Fruit fly (Drosophila melanogaster) whole organism, embryonic: ENCODE data around the gene CG34179.

ENCODE experiments used
- ATbp ChIP-seq: fragments of 200-800 bp; sonication (Bioruptor generic); optimal IDR thresholded peaks from 2 replicates; lab custom pipeline; 2017; ENCODE audit warnings: missing biosample characterization, mild to moderate bottlenecking, missing genetic modification characterization, missing genetic modification reagents
- Bteb2 ChIP-seq: fragments of 200-800 bp; sonication (Bioruptor generic); optimal IDR thresholded peaks from 2 replicates; lab custom pipeline; 2016; ENCODE audit warnings: missing biosample characterization, missing genetic modification characterization
- CG11093 ChIP-seq: fragments of 200-800 bp; sonication (Bioruptor generic); IDR thresholded peaks from 3 replicates; pipeline ENCODE4 v1.3.6; 2022; ENCODE audit warnings: missing biosample characterization, missing genetic modification characterization
- CG11456 ChIP-seq: fragments of 200-800 bp; sonication (Bioruptor generic); IDR thresholded peaks from 3 replicates; pipeline ENCODE4 v1.3.6; 2022; ENCODE audit warnings: missing biosample characterization, missing genetic modification characterization
- CG12104 ChIP-seq: fragments of 200-800 bp; sonication (Bioruptor generic); optimal IDR thresholded peaks from 3 replicates; lab custom pipeline; 2016; ENCODE audit warnings: missing biosample characterization, missing genetic modification characterization
- CG1529 ChIP-seq: fragments of 200-800 bp; sonication (Bioruptor generic); optimal IDR thresholded peaks from 3 replicates; lab custom pipeline; 2018; ENCODE audit warnings: missing biosample characterization, missing genetic modification characterization
- CG15601 ChIP-seq: fragments of 200-800 bp; sonication (Bioruptor generic); optimal IDR thresholded peaks from 3 replicates; lab custom pipeline; 2019; ENCODE audit warnings: missing biosample characterization, mild to moderate bottlenecking, missing genetic modification characterization, moderate library complexity
- CG17359 ChIP-seq: fragments of 200-800 bp; sonication (Bioruptor generic); optimal IDR thresholded peaks from 3 replicates; lab custom pipeline; 2018; ENCODE audit warnings: missing biosample characterization, mild to moderate bottlenecking, missing genetic modification characterization, moderate library complexity
- CG17568 ChIP-seq: fragments of 200-800 bp; sonication (Bioruptor generic); optimal IDR thresholded peaks from 2 replicates; lab custom pipeline; 2018; ENCODE audit warnings: missing biosample characterization, mild to moderate bottlenecking, missing genetic modification characterization, moderate library complexity
- CG17612 ChIP-seq: fragments of 200-800 bp; sonication (Bioruptor generic); IDR thresholded peaks from 2 replicates; pipeline ENCODE4 v1.3.6; 2022; ENCODE audit warnings: missing biosample characterization, missing genetic modification characterization
- CG2116 ChIP-seq: fragments of 200-800 bp; sonication (Bioruptor generic); optimal IDR thresholded peaks from 3 replicates; lab custom pipeline; 2018; ENCODE audit warnings: missing biosample characterization, mild to moderate bottlenecking, missing genetic modification characterization
- CG2120 ChIP-seq: fragments of 200-800 bp; sonication (Bioruptor generic); optimal IDR thresholded peaks from 3 replicates; lab custom pipeline; 2016; ENCODE audit warnings: missing biosample characterization, missing genetic modification characterization
- CG2712 ChIP-seq: fragments of 200-800 bp; optimal IDR thresholded peaks from 3 replicates; lab custom pipeline; 2019; ENCODE audit warnings: missing biosample characterization, mild to moderate bottlenecking, missing genetic modification characterization, moderate library complexity
- CG2889 ChIP-seq: fragments of 200-800 bp; sonication (Bioruptor generic); IDR thresholded peaks from 3 replicates; pipeline ENCODE4 v1.3.6; 2022; ENCODE audit warnings: missing biosample characterization, missing genetic modification characterization
- CG30020 ChIP-seq: fragments of 200-800 bp; optimal IDR thresholded peaks from 2 replicates; lab custom pipeline; 2019; ENCODE audit warnings: missing biosample characterization, mild to moderate bottlenecking, missing genetic modification characterization, moderate library complexity
- CG30431 ChIP-seq: fragments of 200-800 bp; sonication (Bioruptor generic); optimal IDR thresholded peaks from 2 replicates; lab custom pipeline; 2017; ENCODE audit warnings: missing biosample characterization, missing genetic modification characterization
- CG32532 ChIP-seq: fragments of 200-800 bp; sonication (Bioruptor generic); IDR thresholded peaks from 2 replicates; pipeline ENCODE4 v1.3.6; 2022; ENCODE audit warnings: missing biosample characterization, missing genetic modification characterization
- CG4404 ChIP-seq: fragments of 200-800 bp; sonication (Bioruptor generic); IDR thresholded peaks from 2 replicates; pipeline ENCODE4 v1.3.6; 2022; ENCODE audit warnings: missing biosample characterization, missing genetic modification characterization
- CG6654 ChIP-seq: fragments of 200-800 bp; sonication (Bioruptor generic); optimal IDR thresholded peaks from 2 replicates; lab custom pipeline; 2017; ENCODE audit warnings: missing biosample characterization, mild to moderate bottlenecking, missing genetic modification characterization
- CG8388 ChIP-seq: fragments of 200-800 bp; sonication (Bioruptor generic); optimal IDR thresholded peaks from 2 replicates; lab custom pipeline; 2019; ENCODE audit warnings: missing biosample characterization, mild to moderate bottlenecking, missing genetic modification characterization, moderate library complexity
- CkIIα-i1 ChIP-seq: fragments of 200-800 bp; sonication (Bioruptor generic); IDR thresholded peaks from 2 replicates; pipeline ENCODE4 v1.3.6; 2022; ENCODE audit warnings: missing biosample characterization, missing genetic modification characterization
- D ChIP-seq, 2 experiments: fragments of 200-800 bp in 1 of 2; fragments of >200 bp in 1 of 2; sonication (Bioruptor generic) in 1 of 2; optimal IDR thresholded peaks; 2 replicates in 1 of 2; 3 replicates in 1 of 2; lab custom pipeline; 2017; ENCODE audit warnings: mild to moderate bottlenecking in 1 of 2, missing biosample characterization in 1 of 2, missing genetic modification characterization in 1 of 2, missing genetic modification reagents in 1 of 2
- Dfd ChIP-seq, 2 experiments: fragments of >200 bp; optimal IDR thresholded peaks; 2 replicates each; lab custom pipeline; 2017; ENCODE audit warnings: missing biosample characterization in 2 of 2, missing genetic modification characterization in 2 of 2
- Dref ChIP-seq: fragments of 200-800 bp; sonication (Bioruptor generic); IDR thresholded peaks from 2 replicates; pipeline ENCODE4 v1.3.6; 2022; ENCODE audit warnings: missing biosample characterization, missing genetic modification characterization
- ERR ChIP-seq: fragments of 200-800 bp; sonication (Bioruptor generic); optimal IDR thresholded peaks from 2 replicates; lab custom pipeline; 2016; ENCODE audit warnings: missing biosample characterization, missing genetic modification characterization
- Elba2 ChIP-seq: fragments of 200-800 bp; sonication (Bioruptor generic); optimal IDR thresholded peaks from 3 replicates; lab custom pipeline; 2016; ENCODE audit warnings: missing biosample characterization, missing genetic modification characterization
- Ets97D ChIP-seq: fragments of 200-800 bp; sonication (Bioruptor generic); optimal IDR thresholded peaks from 3 replicates; lab custom pipeline; 2016; ENCODE audit warnings: missing biosample characterization, missing genetic modification characterization
- GATAe ChIP-seq: fragments of 200-800 bp; sonication (Bioruptor generic); conservative IDR thresholded peaks from 2 replicates; pipeline ENCODE4 v1.3.6; 2022; ENCODE audit warnings: missing biosample characterization, missing genetic modification characterization
- HLH3B ChIP-seq: fragments of 200-800 bp; sonication (Bioruptor generic); IDR thresholded peaks from 2 replicates; pipeline ENCODE4 v1.3.6; 2022; ENCODE audit warnings: missing biosample characterization, missing genetic modification characterization
- Hmx ChIP-seq: fragments of 200-800 bp; sonication (Bioruptor generic); optimal IDR thresholded peaks from 2 replicates; lab custom pipeline; 2016; ENCODE audit warnings: missing biosample characterization, missing genetic modification characterization
- Ptx1 ChIP-seq: fragments of 200-800 bp; sonication (Bioruptor generic); IDR thresholded peaks from 2 replicates; pipeline ENCODE4 v1.3.6; 2022; ENCODE audit warnings: missing biosample characterization, missing genetic modification characterization
- Sin3A ChIP-seq: fragments of >200 bp; optimal IDR thresholded peaks from 2 replicates; lab custom pipeline; 2018
- Six4 ChIP-seq: fragments of 200-800 bp; sonication (Bioruptor generic); optimal IDR thresholded peaks from 2 replicates; lab custom pipeline; 2016; ENCODE audit warnings: missing biosample characterization, missing genetic modification characterization
- amos ChIP-seq: fragments of 200-800 bp; sonication (Bioruptor generic); IDR thresholded peaks from 2 replicates; pipeline ENCODE4 v1.3.6; 2022; ENCODE audit warnings: missing biosample characterization, missing genetic modification characterization; ENCODE audit not compliant: partially characterized antibody
- ash1 ChIP-seq: fragments of 200-800 bp; sonication (Bioruptor generic); optimal IDR thresholded peaks from 2 replicates; lab custom pipeline; 2018; ENCODE audit warnings: missing biosample characterization, mild to moderate bottlenecking, missing genetic modification characterization
- bcd ChIP-seq: fragments of 200-800 bp; sonication (Bioruptor generic); optimal IDR thresholded peaks from 2 replicates; lab custom pipeline; 2017; ENCODE audit warnings: missing biosample characterization, mild to moderate bottlenecking, missing genetic modification characterization
- cas ChIP-seq: fragments of 200-800 bp; sonication (Bioruptor generic); IDR thresholded peaks from 2 replicates; pipeline ENCODE4 v1.3.6; 2022; ENCODE audit warnings: missing biosample characterization, missing genetic modification characterization
- cato ChIP-seq: fragments of 200-800 bp; sonication (Bioruptor generic); optimal IDR thresholded peaks from 2 replicates; lab custom pipeline; 2016; ENCODE audit warnings: missing biosample characterization, missing genetic modification characterization, borderline replicate concordance
- cwo ChIP-seq: fragments of 200-800 bp; sonication (Bioruptor generic); optimal IDR thresholded peaks from 3 replicates; lab custom pipeline; 2017; ENCODE audit warnings: missing biosample characterization, missing genetic modification characterization, mild to moderate bottlenecking, moderate library complexity, missing genetic modification reagents
- fd96Cb ChIP-seq: fragments of 200-800 bp; sonication (Bioruptor generic); optimal IDR thresholded peaks from 2 replicates; lab custom pipeline; 2018; ENCODE audit warnings: missing biosample characterization, mild to moderate bottlenecking, missing genetic modification characterization, moderate library complexity
- gce ChIP-seq: fragments of 200-800 bp; sonication (Bioruptor generic); IDR thresholded peaks from 3 replicates; pipeline ENCODE4 v1.3.6; 2022; ENCODE audit warnings: missing biosample characterization, missing genetic modification characterization
- gem ChIP-seq: fragments of 200-800 bp; sonication (Bioruptor generic); optimal IDR thresholded peaks from 2 replicates; lab custom pipeline; 2019; ENCODE audit warnings: missing biosample characterization, mild to moderate bottlenecking, missing genetic modification characterization, moderate library complexity
- gsb-n ChIP-seq: fragments of 200-800 bp; sonication (Bioruptor generic); optimal IDR thresholded peaks from 3 replicates; lab custom pipeline; 2018; ENCODE audit warnings: missing biosample characterization, mild to moderate bottlenecking, missing genetic modification characterization
- jumu ChIP-seq: fragments of 200-800 bp; sonication (Bioruptor generic); optimal IDR thresholded peaks from 3 replicates; lab custom pipeline; 2016; ENCODE audit warnings: missing biosample characterization, missing genetic modification characterization
- kay ChIP-seq: fragments of 200-800 bp; sonication (Bioruptor generic); optimal IDR thresholded peaks from 2 replicates; lab custom pipeline; 2016; ENCODE audit warnings: missing biosample characterization, missing genetic modification characterization
- lilli ChIP-seq: fragments of 200-800 bp; sonication (Bioruptor generic); optimal IDR thresholded peaks from 3 replicates; lab custom pipeline; 2016; ENCODE audit warnings: missing biosample characterization, missing genetic modification characterization
- luna ChIP-seq: fragments of 200-800 bp; sonication (Bioruptor generic); optimal IDR thresholded peaks from 2 replicates; lab custom pipeline; 2016; ENCODE audit warnings: missing biosample characterization, missing genetic modification characterization
- sr ChIP-seq: fragments of 200-800 bp; sonication (Bioruptor generic); IDR thresholded peaks from 3 replicates; pipeline ENCODE4 v1.3.6; 2022; ENCODE audit warnings: missing biosample characterization, missing genetic modification characterization
- tgo ChIP-seq: fragments of 200-800 bp; sonication (Bioruptor generic); IDR thresholded peaks from 3 replicates; pipeline ENCODE4 v1.3.6; 2022; ENCODE audit warnings: missing biosample characterization, missing genetic modification characterization
- vfl ChIP-seq: fragments of 200-800 bp; sonication (Bioruptor generic); optimal IDR thresholded peaks from 2 replicates; lab custom pipeline; 2016; ENCODE audit warnings: missing biosample characterization, missing genetic modification characterization
- vvl ChIP-seq: fragments of 200-800 bp; sonication (Bioruptor generic); IDR thresholded peaks from 2 replicates; pipeline ENCODE4 v1.3.6; 2022; ENCODE audit warnings: missing biosample characterization, missing genetic modification characterization
- yki ChIP-seq: fragments of >200 bp; optimal IDR thresholded peaks from 3 replicates; lab custom pipeline; 2018
- zf30C ChIP-seq: fragments of 200-800 bp; sonication (Bioruptor generic); optimal IDR thresholded peaks from 3 replicates; lab custom pipeline; 2018; ENCODE audit warnings: missing biosample characterization, mild to moderate bottlenecking, missing genetic modification characterization

The CG34179 gene

dm6 chr2L:6050575-6050974, 2.1 kb upstream of the CG34179 start, which contains the start of gene CG9135 (continued):
- TF ChIP-seq CG6654 (GFP tag; lab: Kevin White, UChicago) (no peak), Dfd (GFP tag; optimal IDR thresholded peaks at IDR 0.05; lab: Kevin White, UChicago) (no peak), cwo (GFP tag; lab: Kevin White, UChicago) (no peak), gce (no peak), vfl (no peak), cato (GFP tag; lab: Kevin White, UChicago) (no peak), CG2712 (tag; lab: Kevin White, UChicago) (peak; percentile 36), CG32532 (GFP tag; lab: Robert Waterston, UW) (no peak; the same call in 1 of the 2 replicates), Dref (GFP tag; lab: Robert Waterston, UW) (peak; percentile 100), GATAe (no peak), CG2116 (GFP tag; lab: Kevin White, UChicago) (peak; percentile 93), Ets97D (peak; percentile 10), CG30431 (no peak), ash1 (no peak), jumu (GFP tag; lab: Kevin White, UChicago) (no peak), CG4404 (GFP tag; lab: Robert Waterston, UW) (no peak), CG30020 (tag; lab: Kevin White, UChicago) (peak; percentile 72), Bteb2 (GFP tag; lab: Kevin White, UChicago) (no peak), CG11456 (GFP tag; lab: Robert Waterston, UW) (no peak), gem (tag; lab: Kevin White, UChicago) (no peak), CG11093 (no peak), CG15601 (tag; lab: Kevin White, UChicago) (peak; percentile 11), tgo (no peak), zf30C (GFP tag; lab: Kevin White, UChicago) (no peak), cas (GFP tag; lab: Robert Waterston, UW) (no peak), CG17612 (no peak), Six4 (GFP tag; lab: Kevin White, UChicago) (no peak), Ptx1 (GFP tag; lab: Robert Waterston, UW) (no peak), CG1529 (GFP tag; lab: Kevin White, UChicago) (no peak), Elba2 (no peak), fd96Cb (tag; lab: Kevin White, UChicago) (no peak), sr (GFP tag; lab: Robert Waterston, UW) (no peak), CG2120 (GFP tag; lab: Kevin White, UChicago) (no peak), vvl (GFP tag; lab: Robert Waterston, UW) (no peak), HLH3B (GFP tag; lab: Robert Waterston, UW) (no peak), CG17568 (GFP tag; lab: Kevin White, UChicago) (no peak), ATbp (GFP tag; lab: Kevin White, UChicago) (no peak), amos (GFP tag; lab: Robert Waterston, UW) (peak; percentile 99), ERR (no peak), CG2889 (GFP tag; lab: Robert Waterston, UW) (no peak), gsb-n (tag; lab: Kevin White, UChicago) (no peak), Hmx (GFP tag; lab: Kevin White, UChicago) (no peak), CG17359 (tag; lab: Kevin White, UChicago) (no peak), kay (GFP tag; lab: Kevin White, UChicago) (no peak), lilli (GFP tag; lab: Kevin White, UChicago) (no peak), CG12104 (no peak), yki (lab: Kevin White, UChicago) (no peak), bcd (no peak), D (optimal IDR thresholded peaks at IDR 0.05; lab: Kevin White, UChicago) (no peak), D (GFP tag; optimal IDR thresholded peaks at IDR 0.05; lab: Kevin White, UChicago) (no peak), CG8388 (GFP tag; lab: Kevin White, UChicago) (no peak), Sin3A (peak; percentile 42), CkIIα-i1 (peak; percentile 69; the same call in 1 of the 2 replicates), luna (GFP tag; lab: Kevin White, UChicago) (peak; percentile 6)
